Fruit fly (Drosophila melanogaster) whole organism: ENCODE results near the gene Or22a.

Experiments used
- CG8478 ChIP-seq: fragments of >200 bp; optimal IDR thresholded peaks from 2 replicates; lab custom pipeline; 2018; ENCODE audit warnings: inconsistent platforms
- pan ChIP-seq: fragments of >200 bp; optimal IDR thresholded peaks from 2 replicates; lab custom pipeline; 2017

DNA sequence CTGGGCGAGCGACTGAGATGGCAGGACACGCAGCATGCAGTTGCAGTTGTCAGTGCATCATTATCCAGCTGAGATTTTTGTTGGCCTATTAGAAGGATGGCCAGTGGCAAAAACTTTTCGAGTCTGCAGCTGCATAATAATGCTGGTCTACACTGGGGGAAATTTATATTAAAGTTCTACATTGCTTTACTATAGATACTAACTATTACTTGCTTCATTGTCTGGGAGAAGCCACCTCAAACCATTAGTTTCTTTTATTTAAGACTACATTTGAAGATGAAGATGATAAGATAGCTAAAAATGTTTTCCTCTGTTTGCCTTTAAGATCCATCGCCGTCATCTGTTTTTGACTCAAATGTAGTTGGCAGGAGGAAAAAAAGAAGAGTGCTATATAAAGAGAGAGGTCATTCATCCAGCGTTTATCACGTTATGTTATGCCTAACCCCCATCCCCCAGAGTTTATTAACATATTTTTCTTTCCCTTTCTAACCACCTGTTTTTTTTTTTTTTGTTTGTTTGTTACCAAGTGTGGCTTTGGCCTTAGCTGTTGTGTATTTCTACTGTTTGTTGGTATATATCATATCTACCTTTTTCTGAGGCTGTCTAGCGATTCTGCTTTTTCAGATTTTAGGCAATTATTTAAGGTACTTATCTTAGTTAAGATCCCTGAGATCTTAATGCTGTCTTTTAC lies 39.7 kb downstream of the Or22a start:
- TF ChIP-seq CG8478 (lab: Kevin White, UChicago) (no peak), pan (lab: Kevin White, UChicago) (no peak)
